Comparison of ENCODE assay signal across 4 fruit fly cellular contexts in genomic region chr2L:2193357-2193780, dm6.
A peak's percentile ranks its signal among the peaks of the same experiment; 100 is the strongest.
TF ChIP-seq lines count a peak whose summit lies in the region.

No protein-coding gene starts in this region.

TF ChIP-seq in whole organism, adult, 20 proteins besides CTCF, POLR2A, EP300 and RAD21 (continued from another document):
- TF ChIP-seq Crg-1 (GFP tag; optimal IDR thresholded peaks at IDR 0.05; lab: Kevin White, UChicago) (peak; percentile 52), Hr96 (GFP tag; optimal IDR thresholded peaks at IDR 0.05; lab: Kevin White, UChicago) (peak; percentile 83), cic (GFP tag; optimal IDR thresholded peaks at IDR 0.05; lab: Kevin White, UChicago) (peak; percentile 95)

TF ChIP-seq in whole organism, embryonic, 481 proteins besides CTCF, POLR2A, EP300 and RAD21 (continued from another document and continues in another):
- TF ChIP-seq lbe (GFP tag; optimal IDR thresholded peaks at IDR 0.05; lab: Kevin White, UChicago) = peak; percentile 30
- no peak for TF ChIP-seq Lpt (GFP tag; optimal IDR thresholded peaks at IDR 0.05; lab: Kevin White, UChicago)
- TF ChIP-seq CG32772 (GFP tag; IDR thresholded peaks at IDR 0.05; lab: Robert Waterston, UW) = no peak
- TF ChIP-seq CG12104 (GFP tag; optimal IDR thresholded peaks at IDR 0.05; lab: Kevin White, UChicago) = peak; percentile 6
- no peak for TF ChIP-seq CG10209 (GFP tag; optimal IDR thresholded peaks at IDR 0.05; lab: Kevin White, UChicago)
- no peak for TF ChIP-seq CG18476 (GFP tag; optimal IDR thresholded peaks at IDR 0.05; lab: Kevin White, UChicago)
- no peak for TF ChIP-seq unc-4 (GFP tag; IDR thresholded peaks at IDR 0.05; lab: Robert Waterston, UW; ENCODE audit: partially characterized antibody)
- TF ChIP-seq Ptx1 (GFP tag; IDR thresholded peaks at IDR 0.05; lab: Robert Waterston, UW) = no peak
- TF ChIP-seq CG3995 (GFP tag; optimal IDR thresholded peaks at IDR 0.05; lab: Kevin White, UChicago) = peak; percentile 89
- no peak for TF ChIP-seq CG5245 (GFP tag; optimal IDR thresholded peaks at IDR 0.05; lab: Kevin White, UChicago)
- TF ChIP-seq CG12155 (GFP tag; optimal IDR thresholded peaks at IDR 0.05; lab: Kevin White, UChicago) = peak; percentile 89
- TF ChIP-seq Adf1 (GFP tag; IDR thresholded peaks at IDR 0.05; lab: Robert Waterston, UW) = no peak
- TF ChIP-seq wek (GFP tag; optimal IDR thresholded peaks at IDR 0.05; lab: Kevin White, UChicago) = peak; percentile 29
- peak; percentile 49 for TF ChIP-seq CG11723 (GFP tag; optimal IDR thresholded peaks at IDR 0.05; lab: Kevin White, UChicago)
- TF ChIP-seq phol (tag; optimal IDR thresholded peaks at IDR 0.05; lab: Kevin White, UChicago) = no peak
- TF ChIP-seq MTF-1 (GFP tag; optimal IDR thresholded peaks at IDR 0.05; lab: Kevin White, UChicago; ENCODE audit: borderline replicate concordance) = peak; percentile 55
- TF ChIP-seq Fer3 (tag; optimal IDR thresholded peaks at IDR 0.05; lab: Kevin White, UChicago) = peak; percentile 28
- TF ChIP-seq CG33213 (GFP tag; optimal IDR thresholded peaks at IDR 0.05; lab: Kevin White, UChicago) = peak; percentile 96
- TF ChIP-seq rib (GFP tag; IDR thresholded peaks at IDR 0.05; lab: Robert Waterston, UW) = no peak
- no peak for TF ChIP-seq peb (GFP tag; IDR thresholded peaks at IDR 0.05; lab: Robert Waterston, UW)
- peak; percentile 23 for TF ChIP-seq Oli (tag; optimal IDR thresholded peaks at IDR 0.05; lab: Kevin White, UChicago)
- no peak for TF ChIP-seq jigr1 (GFP tag; IDR thresholded peaks at IDR 0.05; lab: Robert Waterston, UW)
- TF ChIP-seq crc (GFP tag; optimal IDR thresholded peaks at IDR 0.05; lab: Kevin White, UChicago) = no peak
- no peak for TF ChIP-seq mld (GFP tag; IDR thresholded peaks at IDR 0.05; lab: Robert Waterston, UW; ENCODE audit: partially characterized antibody)
- TF ChIP-seq Mad (GFP tag; optimal IDR thresholded peaks at IDR 0.05; lab: Kevin White, UChicago) = peak; percentile 30
- TF ChIP-seq CG2116 (GFP tag; optimal IDR thresholded peaks at IDR 0.05; lab: Kevin White, UChicago) = peak; percentile 99
- no peak for TF ChIP-seq fd96Cb (tag; optimal IDR thresholded peaks at IDR 0.05; lab: Kevin White, UChicago)
- no peak for TF ChIP-seq CG11560 (tag; IDR thresholded peaks at IDR 0.05; lab: Robert Waterston, UW)
- no peak for TF ChIP-seq CG4404 (GFP tag; IDR thresholded peaks at IDR 0.05; lab: Robert Waterston, UW)
- TF ChIP-seq ap (GFP tag; IDR thresholded peaks at IDR 0.05; lab: Robert Waterston, UW) = no peak
- TF ChIP-seq CG8944 (GFP tag; optimal IDR thresholded peaks at IDR 0.05; lab: Kevin White, UChicago) = no peak
- TF ChIP-seq lilli (GFP tag; optimal IDR thresholded peaks at IDR 0.05; lab: Kevin White, UChicago) = peak; percentile 26
- no peak for TF ChIP-seq org-1 (GFP tag; optimal IDR thresholded peaks at IDR 0.05; lab: Kevin White, UChicago)
- no peak for TF ChIP-seq CG3847 (GFP tag; IDR thresholded peaks at IDR 0.05; lab: Robert Waterston, UW)
- TF ChIP-seq bigmax (GFP tag; optimal IDR thresholded peaks at IDR 0.05; lab: Kevin White, UChicago) = peak; percentile 18
- TF ChIP-seq Myb (GFP tag; optimal IDR thresholded peaks at IDR 0.05; lab: Kevin White, UChicago) = peak; percentile 98
- peak; percentile 57 for TF ChIP-seq Sry-δ (GFP tag; optimal IDR thresholded peaks at IDR 0.05; lab: Kevin White, UChicago)
- TF ChIP-seq dimm (GFP tag; IDR thresholded peaks at IDR 0.05; lab: Robert Waterston, UW) = no peak
- no peak for TF ChIP-seq H15 (GFP tag; IDR thresholded peaks at IDR 0.05; lab: Robert Waterston, UW)
- peak; percentile 67 for TF ChIP-seq Vsx1 (GFP tag; optimal IDR thresholded peaks at IDR 0.05; lab: Kevin White, UChicago)
- no peak for TF ChIP-seq slbo (GFP tag; IDR thresholded peaks at IDR 0.05; lab: Robert Waterston, UW)
- peak; percentile 59 for TF ChIP-seq BEAF-32 (GFP tag; optimal IDR thresholded peaks at IDR 0.05; lab: Kevin White, UChicago)
- no peak for TF ChIP-seq amos (GFP tag; IDR thresholded peaks at IDR 0.05; lab: Robert Waterston, UW; ENCODE audit: partially characterized antibody)
- no peak for TF ChIP-seq Neu2 (GFP tag; optimal IDR thresholded peaks at IDR 0.05; lab: Kevin White, UChicago; ENCODE audit: borderline replicate concordance)

TF ChIP-seq in whole organism, prepupa, 60 proteins besides CTCF, POLR2A, EP300 and RAD21 (continued from another document):
- TF ChIP-seq fd85E (GFP tag; optimal IDR thresholded peaks at IDR 0.05; lab: Kevin White, UChicago) (no peak), Eip93F (GFP tag; optimal IDR thresholded peaks at IDR 0.05; lab: Kevin White, UChicago) (no peak), CG6854 (GFP tag; optimal IDR thresholded peaks at IDR 0.05; lab: Kevin White, UChicago) (peak; percentile 77), Lpt (GFP tag; optimal IDR thresholded peaks at IDR 0.05; lab: Kevin White, UChicago) (peak; percentile 72), CG6808 (GFP tag; optimal IDR thresholded peaks at IDR 0.05; lab: Kevin White, UChicago) (peak; percentile 50), Hr38 (GFP tag; optimal IDR thresholded peaks at IDR 0.05; lab: Kevin White, UChicago) (no peak), vri (GFP tag; optimal IDR thresholded peaks at IDR 0.05; lab: Kevin White, UChicago) (peak; percentile 64), eg (GFP tag; IDR thresholded peaks at IDR 0.05; lab: Robert Waterston, UW) (no peak), CG10631 (GFP tag; optimal IDR thresholded peaks at IDR 0.05; lab: Kevin White, UChicago) (no peak), Hr4 (GFP tag; optimal IDR thresholded peaks at IDR 0.05; lab: Kevin White, UChicago) (no peak), Ets21C (GFP tag; optimal IDR thresholded peaks at IDR 0.05; lab: Kevin White, UChicago) (peak; percentile 20), svp (GFP tag; lab: Kevin White, UChicago) (peak; percentile 89), CG10669 (GFP tag; optimal IDR thresholded peaks at IDR 0.05; lab: Kevin White, UChicago) (peak; percentile 2), net (GFP tag; optimal IDR thresholded peaks at IDR 0.05; lab: Kevin White, UChicago) (peak; percentile 68), CG11294 (GFP tag; IDR thresholded peaks at IDR 0.05; lab: Robert Waterston, UW) (no peak), Sox14 (GFP tag; optimal IDR thresholded peaks at IDR 0.05; lab: Kevin White, UChicago) (peak; percentile 79), salr (GFP tag; optimal IDR thresholded peaks at IDR 0.05; lab: Kevin White, UChicago) (peak in 1 of 2 experiments; percentile 9), CG8119 (GFP tag; IDR thresholded peaks at IDR 0.05; lab: Robert Waterston, UW) (no peak), CG9139 (GFP tag; optimal IDR thresholded peaks at IDR 0.05; lab: Kevin White, UChicago) (peak; percentile 74), Blimp-1 (GFP tag; optimal IDR thresholded peaks at IDR 0.05; lab: Kevin White, UChicago) (peak; percentile 30), Sox15 (GFP tag; optimal IDR thresholded peaks at IDR 0.05; lab: Kevin White, UChicago) (no peak), fd59A (GFP tag; optimal IDR thresholded peaks at IDR 0.05; lab: Kevin White, UChicago) (peak; percentile 2), lz (GFP tag; optimal IDR thresholded peaks at IDR 0.05; lab: Kevin White, UChicago) (peak; percentile 31), Smox (GFP tag; optimal IDR thresholded peaks at IDR 0.05; lab: Kevin White, UChicago) (peak; percentile 40), esn (GFP tag; optimal IDR thresholded peaks at IDR 0.05; lab: Kevin White, UChicago) (peak; percentile 25), CG11762 (GFP tag; optimal IDR thresholded peaks at IDR 0.05; lab: Kevin White, UChicago; ENCODE audit: insufficient read depth) (no peak), CG32006 (GFP tag; optimal IDR thresholded peaks at IDR 0.05; lab: Kevin White, UChicago) (peak; percentile 56), acj6 (GFP tag; optimal IDR thresholded peaks at IDR 0.05; lab: Kevin White, UChicago) (peak; percentile 9), Sox102F (GFP tag; optimal IDR thresholded peaks at IDR 0.05; lab: Kevin White, UChicago) (peak; percentile 45), topi (GFP tag; optimal IDR thresholded peaks at IDR 0.05; lab: Kevin White, UChicago) (peak; percentile 59), pdm3 (GFP tag; optimal IDR thresholded peaks at IDR 0.05; lab: Kevin White, UChicago) (peak; percentile 26), dsx (GFP tag; optimal IDR thresholded peaks at IDR 0.05; lab: Kevin White, UChicago; ENCODE audit: poor library complexity, severe bottlenecking) (peak; percentile 58), CG6163 (GFP tag; IDR thresholded peaks at IDR 0.05; lab: Robert Waterston, UW) (no peak), Met (GFP tag; optimal IDR thresholded peaks at IDR 0.05; lab: Kevin White, UChicago) (peak; percentile 61), Eip78C (GFP tag; lab: Kevin White, UChicago) (no peak), CG4318 (GFP tag; optimal IDR thresholded peaks at IDR 0.05; lab: Kevin White, UChicago) (no peak), CG6276 (GFP tag; optimal IDR thresholded peaks at IDR 0.05; lab: Kevin White, UChicago) (peak; percentile 61), CG6792 (GFP tag; optimal IDR thresholded peaks at IDR 0.05; lab: Kevin White, UChicago) (peak; percentile 12), spab (GFP tag; optimal IDR thresholded peaks at IDR 0.05; lab: Kevin White, UChicago) (peak; percentile 25), cyc (GFP tag; optimal IDR thresholded peaks at IDR 0.05; lab: Kevin White, UChicago) (no peak), CG31627 (GFP tag; optimal IDR thresholded peaks at IDR 0.05; lab: Kevin White, UChicago) (no peak)

TF ChIP-seq in whole organism, wandering third instar larva, 38 proteins besides CTCF, POLR2A, EP300 and RAD21 (continued from another document):
- TF ChIP-seq Hr83 (GFP tag; optimal IDR thresholded peaks at IDR 0.05; lab: Kevin White, UChicago; ENCODE audit: poor library complexity, severe bottlenecking) = peak; percentile 55
- no peak for TF ChIP-seq Mio (GFP tag; optimal IDR thresholded peaks at IDR 0.05; lab: Kevin White, UChicago)
- TF ChIP-seq foxo (GFP tag; optimal IDR thresholded peaks at IDR 0.05; lab: Kevin White, UChicago) = peak; percentile 1 to 13
- no peak for TF ChIP-seq Hnf4 (GFP tag; optimal IDR thresholded peaks at IDR 0.05; lab: Kevin White, UChicago)
- no peak for TF ChIP-seq brk (GFP tag; optimal IDR thresholded peaks at IDR 0.05; lab: Kevin White, UChicago)
- no peak for TF ChIP-seq dsf (GFP tag; optimal IDR thresholded peaks at IDR 0.05; lab: Kevin White, UChicago; ENCODE audit: borderline replicate concordance)
- TF ChIP-seq ey (GFP tag; optimal IDR thresholded peaks at IDR 0.05; lab: Kevin White, UChicago) = no peak
- no peak for TF ChIP-seq Abd-B (GFP tag; optimal IDR thresholded peaks at IDR 0.05; lab: Kevin White, UChicago)
- peak; percentile 23 for TF ChIP-seq fru (GFP tag; optimal IDR thresholded peaks at IDR 0.05; lab: Kevin White, UChicago)
- TF ChIP-seq sage (GFP tag; optimal IDR thresholded peaks at IDR 0.05; lab: Kevin White, UChicago) = no peak
- peak; percentile 94 for TF ChIP-seq Vsx2 (GFP tag; optimal IDR thresholded peaks at IDR 0.05; lab: Kevin White, UChicago; ENCODE audit: partially characterized antibody)
- TF ChIP-seq pan (optimal IDR thresholded peaks at IDR 0.05; lab: Kevin White, UChicago) = no peak
- TF ChIP-seq jim (GFP tag; optimal IDR thresholded peaks at IDR 0.05; lab: Kevin White, UChicago) = no peak
- no peak for TF ChIP-seq Rel (GFP tag; optimal IDR thresholded peaks at IDR 0.05; lab: Kevin White, UChicago)
- TF ChIP-seq Rel (tag; optimal IDR thresholded peaks at IDR 0.05; lab: Kevin White, UChicago) = peak; percentile 95
- TF ChIP-seq Jra (GFP tag; optimal IDR thresholded peaks at IDR 0.05; lab: Kevin White, UChicago) = no peak
- TF ChIP-seq lola (GFP tag; optimal IDR thresholded peaks at IDR 0.05; lab: Kevin White, UChicago) = no peak
